Worm (Caenorhabditis elegans): ENCODE results near the gene str-247.

DNA sequence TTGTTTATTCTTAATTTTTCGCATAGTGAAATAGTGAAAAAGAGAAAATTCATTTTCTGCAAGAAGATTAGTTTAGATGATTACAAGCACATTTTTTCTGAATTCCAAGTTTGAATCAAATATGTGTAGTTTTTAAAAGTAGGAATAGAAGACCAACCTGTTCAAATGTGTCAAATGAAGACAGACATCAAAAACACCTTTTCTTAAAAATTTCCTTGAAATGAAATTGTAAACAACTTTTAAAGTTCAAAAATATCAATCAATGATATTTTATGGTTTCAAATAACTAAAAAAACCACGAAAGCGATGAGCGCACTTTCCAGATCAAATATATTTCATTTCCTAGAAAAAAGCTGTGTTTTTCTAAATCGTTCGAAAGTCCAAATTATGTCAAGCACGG lies 27.8 kb downstream of the str-247 start, which contains the start of gene nlp-30:
- TF ChIP-seq nhr-111 (GFP tag; optimal IDR thresholded peaks at IDR 0.05) (no peak), ceh-82 (tag; optimal IDR thresholded peaks at IDR 0.05) (no peak), nhr-76 (tag; optimal IDR thresholded peaks at IDR 0.05) (no peak), ama-1 (optimal IDR thresholded peaks at IDR 0.05) (no peak), nhr-48 (tag; optimal IDR thresholded peaks at IDR 0.05) (no peak), lin-15B (tag; optimal IDR thresholded peaks at IDR 0.05) (no peak), lsy-2 (tag; optimal IDR thresholded peaks at IDR 0.05) (no peak), nhr-11 (tag; optimal IDR thresholded peaks at IDR 0.05) (no peak), nhr-25 (tag; optimal IDR thresholded peaks at IDR 0.05; ENCODE audit: borderline replicate concordance, insufficient read depth) (no peak), daf-12 (tag; optimal IDR thresholded peaks at IDR 0.05) (no peak), zag-1 (tag; optimal IDR thresholded peaks at IDR 0.05) (no peak)
